Worm (Caenorhabditis elegans) whole organism, mixed stage, embryonic: Measurements from ENCODE around the gene skr-15.

Experiments used
- lsy-2 ChIP-seq: fragments of 150-350 bp; optimal IDR thresholded peaks from 2 replicates; lab custom pipeline; 2014; ENCODE audit warnings: missing biosample characterization, missing genetic modification characterization
- nhr-12 ChIP-seq: fragments of 150-350 bp; optimal IDR thresholded peaks from 2 replicates; lab custom pipeline; 2014; ENCODE audit warnings: missing biosample characterization, missing genetic modification characterization
- nhr-2 ChIP-seq: fragments of 150-350 bp; optimal IDR thresholded peaks from 2 replicates; lab custom pipeline; 2014; ENCODE audit warnings: missing biosample characterization, missing genetic modification characterization
- nhr-237 ChIP-seq: fragments of 150-350 bp; optimal IDR thresholded peaks from 2 replicates; lab custom pipeline; 2014; ENCODE audit warnings: missing biosample characterization, missing genetic modification characterization
- pha-4 ChIP-seq: fragments of 150-350 bp; optimal IDR thresholded peaks from 2 replicates; lab custom pipeline; 2018; ENCODE audit warnings: missing biosample characterization, missing genetic modification reagents, missing genetic modification characterization
- snpc-4 ChIP-seq: fragments of 150-350 bp; optimal IDR thresholded peaks from 2 replicates; lab custom pipeline; 2014; ENCODE audit warnings: missing biosample characterization, missing genetic modification characterization
- unc-39 ChIP-seq: fragments of 150-350 bp; optimal IDR thresholded peaks from 2 replicates; lab custom pipeline; 2014; ENCODE audit warnings: missing biosample characterization, missing genetic modification characterization
- ztf-11 ChIP-seq: fragments of 150-350 bp; optimal IDR thresholded peaks from 2 replicates; lab custom pipeline; 2014; ENCODE audit warnings: missing biosample characterization, missing genetic modification characterization

DNA sequence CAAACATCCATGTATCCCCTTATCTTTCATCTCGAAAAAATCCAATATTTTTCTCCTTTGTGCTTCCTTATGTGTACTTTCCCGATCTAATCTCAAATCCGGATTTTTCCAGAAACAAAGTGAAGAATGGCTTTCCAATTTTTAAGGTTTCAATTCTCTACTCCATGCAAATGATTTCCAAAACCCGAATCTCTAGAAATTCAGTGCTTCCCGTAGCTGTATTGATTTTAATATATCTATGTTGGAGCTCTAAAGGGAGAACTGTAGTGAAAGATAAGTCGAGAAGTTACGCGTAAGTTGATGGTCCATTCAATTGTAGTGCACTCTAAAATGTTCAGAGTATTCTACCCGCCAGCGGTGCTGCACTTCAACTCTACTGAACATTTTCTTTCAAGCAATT is 15.6 kb downstream of the skr-15 start, which contains the start of gene C17A2.4:
- TF ChIP-seq unc-39 (tag; lab: Kevin White, UChicago) = no peak
- TF ChIP-seq nhr-237 (tag; lab: Kevin White, UChicago) = no peak
- TF ChIP-seq nhr-12 (tag; lab: Kevin White, UChicago) = no peak
- no peak for TF ChIP-seq lsy-2 (tag; lab: Kevin White, UChicago)
- no peak for TF ChIP-seq pha-4
- no peak for TF ChIP-seq ztf-11
- TF ChIP-seq nhr-2 (tag; lab: Kevin White, UChicago) = no peak
- no peak for TF ChIP-seq snpc-4 (tag; lab: Kevin White, UChicago)
